Fruit fly (Drosophila melanogaster) whole organism, embryonic: ENCODE results near the gene CG15923.

Experiments
- Abd-B ChIP-seq: fragments of 200-800 bp; sonication (Bioruptor generic); optimal IDR thresholded peaks from 2 replicates; lab custom pipeline; 2018; ENCODE audit warnings: missing biosample characterization, mild to moderate bottlenecking, missing genetic modification characterization, moderate library complexity
- Adf1 ChIP-seq: fragments of 200-800 bp; sonication (Bioruptor generic); IDR thresholded peaks from 2 replicates; pipeline ENCODE4 v1.3.6; 2022; ENCODE audit warnings: missing biosample characterization, missing genetic modification characterization
- Asciz ChIP-seq: fragments of 200-800 bp; sonication (Bioruptor generic); optimal IDR thresholded peaks from 2 replicates; lab custom pipeline; 2017; ENCODE audit warnings: missing biosample characterization, mild to moderate bottlenecking, missing genetic modification characterization, missing genetic modification reagents
- Atf6 ChIP-seq: fragments of 200-800 bp; sonication (Bioruptor generic); IDR thresholded peaks from 2 replicates; pipeline ENCODE4 v1.3.6; 2022; ENCODE audit warnings: missing biosample characterization, missing genetic modification characterization
- CG10267 ChIP-seq: fragments of 200-800 bp; sonication (Bioruptor generic); optimal IDR thresholded peaks from 2 replicates; lab custom pipeline; 2018; ENCODE audit warnings: missing biosample characterization, mild to moderate bottlenecking, missing genetic modification characterization, moderate library complexity
- CG10366 ChIP-seq: fragments of 200-800 bp; sonication (Bioruptor generic); IDR thresholded peaks from 2 replicates; pipeline ENCODE4 v1.3.6; 2022; ENCODE audit warnings: missing biosample characterization, missing genetic modification characterization
- CG11093 ChIP-seq: fragments of 200-800 bp; sonication (Bioruptor generic); IDR thresholded peaks from 3 replicates; pipeline ENCODE4 v1.3.6; 2022; ENCODE audit warnings: missing biosample characterization, missing genetic modification characterization
- CG11456 ChIP-seq: fragments of 200-800 bp; sonication (Bioruptor generic); IDR thresholded peaks from 3 replicates; pipeline ENCODE4 v1.3.6; 2022; ENCODE audit warnings: missing biosample characterization, missing genetic modification characterization
- CG11504 ChIP-seq: fragments of 200-800 bp; sonication (Bioruptor generic); optimal IDR thresholded peaks from 3 replicates; lab custom pipeline; 2019; ENCODE audit warnings: missing biosample characterization, mild to moderate bottlenecking, missing genetic modification characterization, moderate library complexity
- CG14441 ChIP-seq: fragments of 200-800 bp; sonication (Bioruptor generic); IDR thresholded peaks from 2 replicates; pipeline ENCODE4 v1.3.6; 2022; ENCODE audit warnings: missing biosample characterization, missing genetic modification characterization
- CG15269 ChIP-seq: fragments of 200-800 bp; sonication (Bioruptor generic); optimal IDR thresholded peaks from 2 replicates; lab custom pipeline; 2018; ENCODE audit warnings: missing biosample characterization, mild to moderate bottlenecking, missing genetic modification characterization, moderate library complexity
- CG15514 ChIP-seq: fragments of 200-800 bp; sonication (Bioruptor generic); optimal IDR thresholded peaks from 3 replicates; lab custom pipeline; 2017; ENCODE audit warnings: missing biosample characterization, missing genetic modification characterization, mild to moderate bottlenecking, moderate library complexity, missing genetic modification reagents
- CG15696 ChIP-seq: fragments of 200-800 bp; sonication (Bioruptor generic); optimal IDR thresholded peaks from 2 replicates; lab custom pipeline; 2019; ENCODE audit warnings: missing biosample characterization, mild to moderate bottlenecking, missing genetic modification characterization, moderate library complexity
- CG17361 ChIP-seq: fragments of 200-800 bp; sonication (Bioruptor generic); IDR thresholded peaks from 3 replicates; pipeline ENCODE4 v1.3.6; 2022; ENCODE audit warnings: missing biosample characterization, missing genetic modification characterization
- CG2129 ChIP-seq: fragments of 200-800 bp; sonication (Bioruptor generic); IDR thresholded peaks from 2 replicates; pipeline ENCODE4 v1.3.6; 2022; ENCODE audit warnings: missing biosample characterization, missing genetic modification characterization; ENCODE audit not compliant: partially characterized antibody
- CG2678 ChIP-seq: fragments of 200-800 bp; sonication (Bioruptor generic); optimal IDR thresholded peaks from 3 replicates; lab custom pipeline; 2019; ENCODE audit warnings: missing biosample characterization, mild to moderate bottlenecking, missing genetic modification characterization, moderate library complexity
- CG30403 ChIP-seq: fragments of 200-800 bp; sonication (Bioruptor generic); optimal IDR thresholded peaks from 3 replicates; lab custom pipeline; 2016; ENCODE audit warnings: missing biosample characterization, missing genetic modification characterization
- CG4328 ChIP-seq: fragments of 200-800 bp; sonication (Bioruptor generic); optimal IDR thresholded peaks from 3 replicates; lab custom pipeline; 2017; ENCODE audit warnings: missing biosample characterization, missing genetic modification reagents, missing genetic modification characterization
- CG4424 ChIP-seq: fragments of 200-800 bp; sonication (Bioruptor generic); optimal IDR thresholded peaks from 3 replicates; lab custom pipeline; 2016; ENCODE audit warnings: missing biosample characterization, missing genetic modification characterization
- CG4820 ChIP-seq: fragments of 200-800 bp; sonication (Bioruptor generic); optimal IDR thresholded peaks from 3 replicates; lab custom pipeline; 2016; ENCODE audit warnings: missing biosample characterization, missing genetic modification characterization
- CG4854 ChIP-seq: fragments of 200-800 bp; sonication (Bioruptor generic); optimal IDR thresholded peaks from 2 replicates; lab custom pipeline; 2016; ENCODE audit warnings: missing biosample characterization, missing genetic modification characterization, inconsistent platforms
- CG6272 ChIP-seq: fragments of 200-800 bp; sonication (Bioruptor generic); IDR thresholded peaks from 2 replicates; pipeline ENCODE4 v1.3.6; 2022; ENCODE audit warnings: missing biosample characterization, missing genetic modification characterization
- CG6791 ChIP-seq: fragments of 200-800 bp; sonication (Bioruptor generic); IDR thresholded peaks from 3 replicates; pipeline ENCODE4 v1.3.6; 2022; ENCODE audit warnings: missing biosample characterization, missing genetic modification characterization; ENCODE audit not compliant: partially characterized antibody
- CG6854 ChIP-seq: fragments of 200-800 bp; sonication (Bioruptor generic); optimal IDR thresholded peaks from 3 replicates; lab custom pipeline; 2017; ENCODE audit warnings: missing biosample characterization, mild to moderate bottlenecking, missing genetic modification characterization
- CG8359 ChIP-seq: fragments of 200-800 bp; sonication (Bioruptor generic); optimal IDR thresholded peaks from 2 replicates; lab custom pipeline; 2017; ENCODE audit warnings: missing biosample characterization, mild to moderate bottlenecking, missing genetic modification characterization, borderline replicate concordance
- Dip3 ChIP-seq: fragments of 200-800 bp; sonication (Bioruptor generic); optimal IDR thresholded peaks from 3 replicates; lab custom pipeline; 2016; ENCODE audit warnings: missing biosample characterization, missing genetic modification characterization
- ERR ChIP-seq: fragments of 200-800 bp; sonication (Bioruptor generic); optimal IDR thresholded peaks from 2 replicates; lab custom pipeline; 2016; ENCODE audit warnings: missing biosample characterization, missing genetic modification characterization
- Jarid2 ChIP-seq: fragments of 200-800 bp; sonication (Bioruptor generic); optimal IDR thresholded peaks from 3 replicates; lab custom pipeline; 2017; ENCODE audit warnings: mild to moderate bottlenecking, missing biosample characterization, missing genetic modification reagents, missing genetic modification characterization
- Meics ChIP-seq: fragments of 200-800 bp; sonication (Bioruptor generic); optimal IDR thresholded peaks from 2 replicates; lab custom pipeline; 2017; ENCODE audit warnings: missing biosample characterization, mild to moderate bottlenecking, missing genetic modification characterization
- NC2α ChIP-seq: fragments of 200-800 bp; sonication (Bioruptor generic); optimal IDR thresholded peaks from 2 replicates; lab custom pipeline; 2016; ENCODE audit warnings: missing biosample characterization, missing genetic modification characterization
- NC2β ChIP-seq: fragments of 200-800 bp; sonication (Bioruptor generic); optimal IDR thresholded peaks from 2 replicates; lab custom pipeline; 2016; ENCODE audit warnings: missing biosample characterization, missing genetic modification characterization
- Nf-YC ChIP-seq: fragments of 200-800 bp; optimal IDR thresholded peaks from 3 replicates; lab custom pipeline; 2019; ENCODE audit warnings: missing biosample characterization, mild to moderate bottlenecking, missing genetic modification characterization, moderate library complexity
- Spps ChIP-seq: fragments of 200-800 bp; sonication (Bioruptor generic); optimal IDR thresholded peaks from 2 replicates; lab custom pipeline; 2018; ENCODE audit warnings: missing biosample characterization, mild to moderate bottlenecking, missing genetic modification characterization
- TFAM ChIP-seq: fragments of 200-800 bp; sonication (Bioruptor generic); optimal IDR thresholded peaks from 2 replicates; lab custom pipeline; 2017; ENCODE audit warnings: missing biosample characterization, missing genetic modification characterization, inconsistent platforms
- ap ChIP-seq: fragments of 200-800 bp; sonication (Bioruptor generic); IDR thresholded peaks from 2 replicates; pipeline ENCODE4 v1.3.6; 2022; ENCODE audit warnings: missing biosample characterization, missing genetic modification characterization
- ara ChIP-seq: fragments of 200-800 bp; sonication (Bioruptor generic); IDR thresholded peaks from 2 replicates; pipeline ENCODE4 v1.3.6; 2022; ENCODE audit warnings: missing biosample characterization, missing genetic modification characterization
- chif ChIP-seq, 2 experiments: fragments of 200-800 bp; sonication (Bioruptor generic); optimal IDR thresholded peaks; 3 replicates each; lab custom pipeline; 2016; ENCODE audit warnings: missing biosample characterization in 2 of 2, missing genetic modification characterization in 2 of 2
- dan ChIP-seq: fragments of 200-800 bp; sonication (Bioruptor generic); IDR thresholded peaks from 2 replicates; pipeline ENCODE4 v1.3.6; 2022; ENCODE audit warnings: missing biosample characterization, missing genetic modification characterization
- emc ChIP-seq: fragments of 200-800 bp; sonication (Bioruptor generic); optimal IDR thresholded peaks from 2 replicates; lab custom pipeline; 2016; ENCODE audit warnings: missing biosample characterization, missing genetic modification characterization
- exex ChIP-seq: fragments of 200-800 bp; sonication (Bioruptor generic); optimal IDR thresholded peaks from 4 replicates; lab custom pipeline; 2018; ENCODE audit warnings: missing biosample characterization, mild to moderate bottlenecking, missing genetic modification characterization, moderate library complexity
- gsb-n ChIP-seq: fragments of 200-800 bp; sonication (Bioruptor generic); optimal IDR thresholded peaks from 3 replicates; lab custom pipeline; 2018; ENCODE audit warnings: missing biosample characterization, mild to moderate bottlenecking, missing genetic modification characterization
- ind ChIP-seq: fragments of 200-800 bp; sonication (Bioruptor generic); optimal IDR thresholded peaks from 3 replicates; lab custom pipeline; 2016; ENCODE audit warnings: missing biosample characterization, missing genetic modification characterization
- lmd ChIP-seq: fragments of 200-800 bp; sonication (Bioruptor generic); IDR thresholded peaks from 2 replicates; pipeline ENCODE4 v1.3.6; 2022; ENCODE audit warnings: missing biosample characterization, missing genetic modification characterization
- repo ChIP-seq: fragments of 200-800 bp; sonication (Bioruptor generic); optimal IDR thresholded peaks from 2 replicates; lab custom pipeline; 2016; ENCODE audit warnings: missing biosample characterization, missing genetic modification characterization
- ro ChIP-seq: fragments of 200-800 bp; sonication (Bioruptor generic); IDR thresholded peaks from 2 replicates; pipeline ENCODE4 v1.3.6; 2022; ENCODE audit warnings: missing biosample characterization, missing genetic modification characterization
- scrt ChIP-seq: fragments of 200-800 bp; sonication (Bioruptor generic); optimal IDR thresholded peaks from 2 replicates; lab custom pipeline; 2018; ENCODE audit warnings: missing biosample characterization, mild to moderate bottlenecking, missing genetic modification characterization, moderate library complexity
- seq ChIP-seq: fragments of 200-800 bp; sonication (Bioruptor generic); IDR thresholded peaks from 2 replicates; pipeline ENCODE4 v1.3.6; 2022; ENCODE audit warnings: missing biosample characterization, missing genetic modification characterization
- sna ChIP-seq: fragments of 200-800 bp; sonication (Bioruptor generic); IDR thresholded peaks from 2 replicates; pipeline ENCODE4 v1.3.6; 2022; ENCODE audit warnings: missing biosample characterization, missing genetic modification characterization; ENCODE audit not compliant: partially characterized antibody
- ssp ChIP-seq: fragments of 200-800 bp; sonication (Bioruptor generic); IDR thresholded peaks from 2 replicates; pipeline ENCODE4 v1.3.6; 2022; ENCODE audit warnings: missing biosample characterization, missing genetic modification characterization
- vnd ChIP-seq: fragments of 200-800 bp; sonication (Bioruptor generic); IDR thresholded peaks from 3 replicates; pipeline ENCODE4 v1.3.6; 2022; ENCODE audit warnings: missing biosample characterization, missing genetic modification characterization; ENCODE audit not compliant: partially characterized antibody
- z ChIP-seq: fragments of 200-800 bp; sonication (Bioruptor generic); IDR thresholded peaks from 3 replicates; pipeline ENCODE4 v1.3.6; 2022; ENCODE audit warnings: missing biosample characterization, missing genetic modification characterization
- zen ChIP-seq: fragments of 200-800 bp; sonication (Bioruptor generic); optimal IDR thresholded peaks from 3 replicates; lab custom pipeline; 2018; ENCODE audit warnings: missing biosample characterization, mild to moderate bottlenecking, missing genetic modification characterization, moderate library complexity

Gene CG15923

DNA sequence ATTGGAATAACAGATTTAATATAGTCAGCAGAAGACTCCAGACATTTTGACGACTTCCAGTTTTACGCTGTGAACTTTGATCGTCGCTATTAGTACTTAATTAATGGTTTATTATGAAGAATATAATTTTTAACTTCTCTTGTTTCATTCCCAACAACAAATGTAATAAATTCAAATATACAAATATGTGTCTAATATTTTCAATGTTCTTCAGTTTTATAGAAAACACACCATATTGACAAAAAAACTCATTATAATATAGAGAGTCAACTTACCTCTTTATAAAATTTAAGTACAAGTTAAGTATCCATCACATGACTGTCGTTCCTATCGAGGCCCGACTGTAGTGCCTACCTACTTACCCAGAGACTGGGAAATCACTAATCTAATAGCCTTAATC lies 43.4 kb downstream of the CG15923 start (continued):
- no peak for TF ChIP-seq dan (GFP tag; lab: Robert Waterston, UW)
- TF ChIP-seq CG15269 (tag; lab: Kevin White, UChicago): peak; percentile 20
- TF ChIP-seq repo (GFP tag; lab: Kevin White, UChicago): no peak
- no peak for TF ChIP-seq vnd (GFP tag; lab: Robert Waterston, UW)
- TF ChIP-seq seq (GFP tag; lab: Robert Waterston, UW): no peak
- TF ChIP-seq Spps: no peak
- TF ChIP-seq ro: no peak
- TF ChIP-seq ap (GFP tag; lab: Robert Waterston, UW): no peak
- no peak for TF ChIP-seq CG6791
- TF ChIP-seq NC2α (GFP tag; lab: Kevin White, UChicago): no peak
- TF ChIP-seq zen (tag; lab: Kevin White, UChicago): peak; percentile 6
- no peak for TF ChIP-seq ERR (GFP tag; lab: Kevin White, UChicago)
- no peak for TF ChIP-seq sna (GFP tag; lab: Robert Waterston, UW)
- TF ChIP-seq CG4328: no peak
- TF ChIP-seq CG4424 (GFP tag; lab: Kevin White, UChicago): no peak
- TF ChIP-seq CG2678 (tag; lab: Kevin White, UChicago): peak; percentile 17
- no peak for TF ChIP-seq Jarid2
- no peak for TF ChIP-seq CG6854 (GFP tag; lab: Kevin White, UChicago)
- TF ChIP-seq TFAM (GFP tag; lab: Kevin White, UChicago): no peak
- TF ChIP-seq CG4820 (GFP tag; lab: Kevin White, UChicago): no peak
- TF ChIP-seq Asciz: no peak
- TF ChIP-seq CG8359 (GFP tag; lab: Kevin White, UChicago): no peak
- peak; percentile 9 for TF ChIP-seq CG10267
- TF ChIP-seq CG15514: no peak
- TF ChIP-seq CG2129 (GFP tag; lab: Robert Waterston, UW): no peak
- no peak for TF ChIP-seq scrt (GFP tag; lab: Kevin White, UChicago)
- TF ChIP-seq exex: no peak
- no peak for TF ChIP-seq CG15696 (tag; lab: Kevin White, UChicago)
- no peak for TF ChIP-seq ara (GFP tag; lab: Robert Waterston, UW)
- TF ChIP-seq Dip3 (GFP tag; lab: Kevin White, UChicago): no peak
- peak in 1 of 2 experiments; percentile 10 for TF ChIP-seq chif (GFP tag; optimal IDR thresholded peaks at IDR 0.05; lab: Kevin White, UChicago)
- no peak for TF ChIP-seq CG11456 (GFP tag; lab: Robert Waterston, UW)
- peak; percentile 11 for TF ChIP-seq Meics (GFP tag; lab: Kevin White, UChicago)
- no peak for TF ChIP-seq CG11093 (GFP tag; lab: Robert Waterston, UW)
- TF ChIP-seq gsb-n (tag; lab: Kevin White, UChicago): no peak
- TF ChIP-seq Adf1 (GFP tag; lab: Robert Waterston, UW): no peak
- TF ChIP-seq NC2β (GFP tag; lab: Kevin White, UChicago): no peak
- TF ChIP-seq lmd (GFP tag; lab: Robert Waterston, UW): peak; percentile 27; the same call in 1 of the 2 replicates
- no peak for TF ChIP-seq Nf-YC (tag; lab: Kevin White, UChicago)
- no peak for TF ChIP-seq CG10366 (GFP tag; lab: Robert Waterston, UW)
- peak; percentile 25 for TF ChIP-seq CG30403 (GFP tag; lab: Kevin White, UChicago)
- TF ChIP-seq CG17361 (GFP tag; lab: Robert Waterston, UW): peak; percentile 55; the same call in 1 of the 3 replicates
- TF ChIP-seq Abd-B (GFP tag; lab: Kevin White, UChicago): no peak
- TF ChIP-seq CG14441 (GFP tag; lab: Robert Waterston, UW): no peak
- peak; percentile 11 for TF ChIP-seq CG11504 (tag; lab: Kevin White, UChicago)
- TF ChIP-seq z (GFP tag; lab: Robert Waterston, UW): no peak
- TF ChIP-seq CG6272 (GFP tag; lab: Robert Waterston, UW): no peak
- TF ChIP-seq CG4854 (GFP tag; lab: Kevin White, UChicago): no peak
- no peak for TF ChIP-seq ssp (GFP tag; lab: Robert Waterston, UW)
- no peak for TF ChIP-seq Atf6 (GFP tag; lab: Robert Waterston, UW)
- no peak for TF ChIP-seq ind
- no peak for TF ChIP-seq emc (GFP tag; lab: Kevin White, UChicago)
